Worm (Caenorhabditis elegans) whole organism, late embryonic: ENCODE measurements around the gene str-193.

Experiments used
- ceh-45 ChIP-seq: fragments of 200-800 bp; sonication (Bioruptor generic); IDR thresholded peaks from 2 replicates; pipeline ENCODE4 v1.3.6; 2022; ENCODE audit warnings: missing genetic modification reagents, missing genetic modification characterization, missing compliant biosample characterization
- eyg-1 ChIP-seq: sonication (generic microtip); optimal IDR thresholded peaks from 2 replicates; lab custom pipeline; 2016; ENCODE audit warnings: missing genotype, missing genetic modification characterization, missing compliant biosample characterization
- pha-4 ChIP-seq: fragments of 150-350 bp; optimal IDR thresholded peaks from 2 replicates; lab custom pipeline; 2018; ENCODE audit warnings: missing biosample characterization, missing genetic modification reagents, missing genetic modification characterization
- tbx-2 ChIP-seq: sonication (generic microtip); optimal IDR thresholded peaks from 2 replicates; lab custom pipeline; 2016; ENCODE audit warnings: missing genetic modification characterization, missing compliant biosample characterization

DNA sequence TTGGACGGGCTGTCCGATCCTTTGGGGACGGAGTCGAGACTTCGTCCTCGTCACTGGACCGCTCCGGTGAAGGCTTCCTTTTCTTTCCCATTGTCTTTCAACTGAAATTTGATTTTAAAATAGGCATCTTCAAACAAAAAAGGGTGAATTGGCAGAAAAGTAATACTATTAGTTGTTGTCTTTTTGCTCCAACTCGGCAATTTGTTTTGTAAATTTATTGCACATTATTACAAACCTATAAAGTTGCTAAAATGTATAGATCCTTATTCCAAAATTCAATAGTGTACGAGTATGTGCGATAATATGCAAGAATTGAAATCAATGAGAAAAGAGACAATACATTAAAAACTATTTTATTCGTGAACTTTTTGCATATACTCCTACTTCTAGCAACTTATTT, 38.2 kb upstream of the str-193 start, which contains the start of gene lsy-12:
- TF ChIP-seq eyg-1: no peak
- no peak for TF ChIP-seq ceh-45
- no peak for TF ChIP-seq pha-4
- no peak for TF ChIP-seq tbx-2 (tag; lab: Kevin White, UChicago)
